Worm (Caenorhabditis elegans) whole organism, L3 larva: Measurements from ENCODE around the gene F09E5.8.

Experiments
- R02D3.7 ChIP-seq: fragments of 150-350 bp; optimal IDR thresholded peaks from 2 replicates; lab custom pipeline; 2014; ENCODE audit warnings: missing biosample characterization, missing genetic modification characterization
- ZK546.5 ChIP-seq: sonication (generic microtip); optimal IDR thresholded peaks from 2 replicates; lab custom pipeline; 2017; ENCODE audit warnings: missing biosample characterization, missing genetic modification characterization
- ama-1 ChIP-seq: fragments of 150-350 bp; optimal IDR thresholded peaks from 2 replicates; lab custom pipeline; 2018
- ceh-16 ChIP-seq: sonication (generic microtip); optimal IDR thresholded peaks from 2 replicates; lab custom pipeline; 2017; ENCODE audit warnings: missing biosample characterization, missing genetic modification characterization
- ceh-28 ChIP-seq: fragments of 150-350 bp; optimal IDR thresholded peaks from 2 replicates; lab custom pipeline; 2014; ENCODE audit warnings: missing biosample characterization, missing genetic modification reagents, missing genetic modification characterization
- ceh-82 ChIP-seq: fragments of 150-350 bp; optimal IDR thresholded peaks from 2 replicates; lab custom pipeline; 2014; ENCODE audit warnings: missing biosample characterization, missing genetic modification characterization
- egl-5 ChIP-seq: fragments of 150-350 bp; optimal IDR thresholded peaks from 2 replicates; lab custom pipeline; 2017; ENCODE audit warnings: missing biosample characterization, missing genetic modification reagents, missing genetic modification characterization, inconsistent platforms
- elt-1 ChIP-seq: fragments of 150-350 bp; optimal IDR thresholded peaks from 2 replicates; lab custom pipeline; 2014; ENCODE audit warnings: missing biosample characterization, missing genetic modification characterization
- elt-2 ChIP-seq: sonication (generic microtip); optimal IDR thresholded peaks from 2 replicates; lab custom pipeline; 2016; ENCODE audit warnings: missing genetic modification reagents, mild to moderate bottlenecking, missing genetic modification characterization, missing compliant biosample characterization
- elt-3 ChIP-seq, 3 experiments: fragments of 150-350 bp in 1 of 3; sonication (generic microtip) in 2 of 3; optimal IDR thresholded peaks; 2 replicates in 2 of 3; 4 replicates in 1 of 3; lab custom pipeline; 2014 to 2017; ENCODE audit warnings: missing biosample characterization in 3 of 3, missing genetic modification characterization in 3 of 3
- fkh-10 ChIP-seq: sonication (generic microtip); optimal IDR thresholded peaks from 2 replicates; lab custom pipeline; 2017; ENCODE audit warnings: missing biosample characterization, missing genetic modification reagents, missing genetic modification characterization
- fos-1 ChIP-seq: fragments of 150-350 bp; optimal IDR thresholded peaks from 2 replicates; lab custom pipeline; 2014; ENCODE audit warnings: missing biosample characterization, missing genetic modification characterization
- hmg-11 ChIP-seq: sonication (generic microtip); optimal IDR thresholded peaks from 2 replicates; lab custom pipeline; 2016; ENCODE audit warnings: missing genetic modification characterization, missing compliant biosample characterization
- jun-1 ChIP-seq: fragments of 150-350 bp; optimal IDR thresholded peaks from 2 replicates; lab custom pipeline; 2014; ENCODE audit warnings: missing biosample characterization, missing genetic modification reagents, missing genetic modification characterization
- lin-15B ChIP-seq: fragments of 150-350 bp; optimal IDR thresholded peaks from 2 replicates; lab custom pipeline; 2014; ENCODE audit warnings: missing biosample characterization, missing genetic modification characterization
- lin-39 ChIP-seq: fragments of 150-350 bp; optimal IDR thresholded peaks from 2 replicates; lab custom pipeline; 2018; ENCODE audit warnings: missing biosample characterization, missing genetic modification reagents, missing genetic modification characterization
- lsy-12 ChIP-seq: sonication (generic microtip); optimal IDR thresholded peaks from 2 replicates; lab custom pipeline; 2016; ENCODE audit warnings: mild to moderate bottlenecking, missing genetic modification characterization, missing compliant biosample characterization
- nfya-1 ChIP-seq: sonication (generic microtip); optimal IDR thresholded peaks from 2 replicates; lab custom pipeline; 2017; ENCODE audit warnings: missing genetic modification characterization, mild to moderate bottlenecking, missing compliant biosample characterization, antibody characterized with exemption, moderate library complexity; ENCODE audit not compliant: insufficient read depth
- nhr-11 ChIP-seq: fragments of 150-350 bp; optimal IDR thresholded peaks from 2 replicates; lab custom pipeline; 2014; ENCODE audit warnings: missing biosample characterization, missing genetic modification characterization
- nhr-23 ChIP-seq: fragments of 150-350 bp; optimal IDR thresholded peaks from 2 replicates; lab custom pipeline; 2014; ENCODE audit warnings: missing biosample characterization, missing genetic modification reagents, missing genetic modification characterization
- nhr-237 ChIP-seq: fragments of 150-350 bp; optimal IDR thresholded peaks from 2 replicates; lab custom pipeline; 2014; ENCODE audit warnings: missing biosample characterization, missing genetic modification characterization
- nhr-25 ChIP-seq: sonication (generic microtip); optimal IDR thresholded peaks from 2 replicates; lab custom pipeline; 2017; ENCODE audit warnings: missing biosample characterization, missing genetic modification characterization
- nhr-43 ChIP-seq: sonication (generic microtip); optimal IDR thresholded peaks from 2 replicates; lab custom pipeline; 2016; ENCODE audit warnings: mild to moderate bottlenecking, missing genetic modification characterization, missing compliant biosample characterization; ENCODE audit not compliant: poor library complexity, severe bottlenecking
- nhr-67 ChIP-seq: fragments of 150-350 bp; optimal IDR thresholded peaks from 2 replicates; lab custom pipeline; 2014; ENCODE audit warnings: missing biosample characterization, missing genetic modification characterization
- nhr-77 ChIP-seq: fragments of 150-350 bp; optimal IDR thresholded peaks from 2 replicates; lab custom pipeline; 2014; ENCODE audit warnings: missing biosample characterization, missing genetic modification characterization
- pha-4 ChIP-seq: fragments of 150-350 bp; optimal IDR thresholded peaks from 2 replicates; lab custom pipeline; 2014; ENCODE audit warnings: missing biosample characterization, missing genetic modification reagents, missing genetic modification characterization
- pqm-1 ChIP-seq: fragments of 150-350 bp; optimal IDR thresholded peaks from 2 replicates; lab custom pipeline; 2017; ENCODE audit warnings: missing biosample characterization, missing genetic modification characterization, inconsistent platforms
- tbx-2 ChIP-seq: sonication (generic microtip); optimal IDR thresholded peaks from 2 replicates; lab custom pipeline; 2016; ENCODE audit warnings: mild to moderate bottlenecking, missing genetic modification characterization, missing compliant biosample characterization
- unc-39 ChIP-seq: sonication (generic microtip); optimal IDR thresholded peaks from 4 replicates; lab custom pipeline; 2017; ENCODE audit warnings: missing biosample characterization, missing genetic modification characterization
- unc-62 ChIP-seq: fragments of 150-350 bp; sonication (generic microtip); optimal IDR thresholded peaks from 4 replicates; lab custom pipeline; 2014; ENCODE audit warnings: missing biosample characterization, missing genetic modification reagents, missing genetic modification characterization
- zag-1 ChIP-seq: fragments of 150-350 bp; optimal IDR thresholded peaks from 2 replicates; lab custom pipeline; 2014; ENCODE audit warnings: missing biosample characterization, missing genetic modification characterization

The F09E5.8 gene

ce11 chrII:5320205-5320951 is 30.1 kb upstream of the F09E5.8 start:
- TF ChIP-seq lin-15B (tag; lab: Kevin White, UChicago) = no peak
- peak; percentile 66 for TF ChIP-seq nhr-77 (tag; lab: Kevin White, UChicago)
- TF ChIP-seq nhr-23 (tag; lab: Kevin White, UChicago) = peak; percentile 36
- peak; percentile 9 for TF ChIP-seq hmg-11 (tag; lab: Kevin White, UChicago)
- no peak for TF ChIP-seq ZK546.5 (tag; lab: Kevin White, UChicago)
- peak; percentile 2 for TF ChIP-seq egl-5 (tag; lab: Kevin White, UChicago)
- TF ChIP-seq pqm-1 (tag; lab: Kevin White, UChicago) = peak; percentile 65
- no peak for TF ChIP-seq tbx-2 (tag; lab: Kevin White, UChicago)
- peak; percentile 57 for TF ChIP-seq nhr-25
- peak; percentile 99 for TF ChIP-seq pha-4 (tag; lab: Kevin White, UChicago)
- peak; percentile 45 for TF ChIP-seq ceh-28 (tag; lab: Kevin White, UChicago)
- TF ChIP-seq elt-2 (tag; lab: Kevin White, UChicago) = peak; percentile 59
- no peak for TF ChIP-seq unc-39
- no peak for TF ChIP-seq ama-1 (lab: Kevin White, UChicago)

DNA sequence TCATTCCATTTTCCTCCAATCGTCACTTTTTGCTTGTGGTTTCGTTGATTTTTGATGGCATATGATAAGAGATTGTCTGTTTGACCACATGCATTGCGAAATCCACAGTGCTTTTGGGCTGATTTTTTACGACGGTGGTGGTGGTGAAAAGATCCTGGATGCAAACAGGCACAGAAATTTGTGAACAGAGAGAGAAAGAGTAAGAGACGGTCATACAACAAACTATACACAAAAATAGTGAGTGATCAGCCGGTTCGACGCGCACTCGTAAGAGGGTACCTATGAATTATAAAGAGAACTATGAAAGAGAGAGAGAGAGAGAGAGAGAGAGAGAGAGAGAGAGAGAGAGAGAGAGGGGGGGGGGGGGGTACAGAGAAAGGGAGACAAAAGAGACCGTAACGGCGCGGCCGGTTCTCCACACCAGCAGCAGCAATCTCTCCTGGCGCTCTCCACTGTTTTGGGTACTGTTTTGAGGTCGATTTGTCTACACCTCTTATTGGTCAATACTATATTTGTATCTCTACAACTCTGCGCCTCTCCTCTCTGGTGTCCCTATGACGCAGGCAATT is 28.7 kb upstream of the F09E5.8 start:
- TF ChIP-seq pqm-1 (tag; lab: Kevin White, UChicago) = peak; percentile 25
- peak; percentile 83 for TF ChIP-seq lsy-12 (tag; lab: Kevin White, UChicago)
- TF ChIP-seq pha-4 (tag; lab: Kevin White, UChicago) = peak; percentile 74
- no peak for TF ChIP-seq zag-1 (tag; lab: Kevin White, UChicago)
- no peak for TF ChIP-seq ceh-16 (tag; lab: Kevin White, UChicago)
- no peak for TF ChIP-seq hmg-11 (tag; lab: Kevin White, UChicago)
- peak; percentile 45 for TF ChIP-seq ceh-28 (tag; lab: Kevin White, UChicago)
- TF ChIP-seq nhr-25 = peak; percentile 79
- peak; percentile 8 for TF ChIP-seq fos-1 (tag; lab: Kevin White, UChicago)
- TF ChIP-seq R02D3.7 (tag; lab: Kevin White, UChicago) = peak; percentile 6
- TF ChIP-seq elt-2 (tag; lab: Kevin White, UChicago) = peak; percentile 80
- peak; percentile 45 for TF ChIP-seq tbx-2 (tag; lab: Kevin White, UChicago)
- no peak for TF ChIP-seq unc-39
- TF ChIP-seq nhr-23 (tag; lab: Kevin White, UChicago) = peak; percentile 77
- no peak for TF ChIP-seq nhr-11 (tag; lab: Kevin White, UChicago)
- TF ChIP-seq ceh-82 (tag; lab: Kevin White, UChicago) = no peak
- TF ChIP-seq ama-1 (lab: Kevin White, UChicago) = no peak
- TF ChIP-seq elt-3 (tag; optimal IDR thresholded peaks at IDR 0.05; lab: Kevin White, UChicago) = peak in 2 of 3 experiments; percentile 46 to 94
- no peak for TF ChIP-seq unc-62
- TF ChIP-seq jun-1 (tag; lab: Kevin White, UChicago) = peak; percentile 82
- TF ChIP-seq ZK546.5 (tag; lab: Kevin White, UChicago) = no peak
- peak; percentile 33 for TF ChIP-seq elt-1 (tag; lab: Kevin White, UChicago)
- no peak for TF ChIP-seq nhr-237
- peak; percentile 89 for TF ChIP-seq nhr-43 (tag; lab: Kevin White, UChicago)
- TF ChIP-seq nfya-1 = peak; percentile 21

- TF ChIP-seq nhr-23 (tag; lab: Kevin White, UChicago) (peak; percentile 16), pha-4 (tag; lab: Kevin White, UChicago) (peak; percentile 61), fos-1 (tag; lab: Kevin White, UChicago) (no peak)
Observed at ce11 chrII:5322732-5323326, 27.6 kb upstream of the F09E5.8 start, which contains the start of gene vhp-1. Gene vhp-1, plus strand, starts transcription at chrII:5323276.

DNA sequence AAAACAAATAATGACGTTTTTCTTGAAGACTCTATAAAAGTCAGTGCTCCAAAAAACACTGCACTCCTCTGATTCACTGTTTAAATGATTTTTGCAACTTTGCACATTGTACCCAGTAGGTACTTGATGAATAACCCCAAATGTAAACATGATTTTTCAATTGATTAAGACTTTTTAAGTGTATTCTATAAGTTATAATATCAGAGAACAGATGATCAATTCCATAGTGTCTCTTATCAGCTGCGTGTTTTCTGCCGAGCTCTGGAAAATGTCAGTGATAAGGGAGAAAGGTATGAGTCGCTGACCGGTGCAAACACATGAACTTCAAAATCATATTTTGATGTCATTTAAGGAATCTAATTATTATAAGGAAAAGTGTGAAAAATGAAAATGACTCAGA is 26.7 kb upstream of the F09E5.8 start:
- peak; percentile 88 for TF ChIP-seq pha-4 (tag; lab: Kevin White, UChicago)
- TF ChIP-seq elt-2 (tag; lab: Kevin White, UChicago) = peak; percentile 100
- TF ChIP-seq fos-1 (tag; lab: Kevin White, UChicago) = no peak
- peak; percentile 99 for TF ChIP-seq pqm-1 (tag; lab: Kevin White, UChicago)
- no peak for TF ChIP-seq tbx-2 (tag; lab: Kevin White, UChicago)
- TF ChIP-seq nhr-77 (tag; lab: Kevin White, UChicago) = no peak
- no peak for TF ChIP-seq nhr-67 (tag; lab: Kevin White, UChicago)
- no peak for TF ChIP-seq fkh-10 (GFP tag; lab: Kevin White, UChicago)
- peak; percentile 83 for TF ChIP-seq jun-1 (tag; lab: Kevin White, UChicago)
- TF ChIP-seq lin-39 = no peak
- TF ChIP-seq, all 47 proteins: peak for 4
